Worm (Caenorhabditis elegans): ENCODE measurements around the gene clec-133.

Gene clec-133

ce11 chrII:3617512-3617911 lies 39.3 kb downstream of the clec-133 start, which contains the start of gene F40E12.1:
Gene F40E12.1 (plus strand): TSS chrII:3617812.
- TF ChIP-seq tbx-7 (tag; optimal IDR thresholded peaks at IDR 0.05), result no peak
- TF ChIP-seq ahr-1 (tag; optimal IDR thresholded peaks at IDR 0.05), result no peak
- no peak for TF ChIP-seq K02D7.2 (tag; optimal IDR thresholded peaks at IDR 0.05)
- TF ChIP-seq sox-2 (GFP tag; IDR thresholded peaks at IDR 0.05), result no peak
- no peak for TF ChIP-seq pax-1 (tag; optimal IDR thresholded peaks at IDR 0.05)
- no peak for TF ChIP-seq sdc-2 (tag; optimal IDR thresholded peaks at IDR 0.05)
- no peak for TF ChIP-seq ceh-48 (tag; optimal IDR thresholded peaks at IDR 0.05)
- no peak for TF ChIP-seq pag-3 (tag; optimal IDR thresholded peaks at IDR 0.05; ENCODE audit: borderline replicate concordance)
- TF ChIP-seq ceh-30 (tag; optimal IDR thresholded peaks at IDR 0.05), result no peak
- TF ChIP-seq ets-4 (tag; optimal IDR thresholded peaks at IDR 0.05), result no peak
- TF ChIP-seq ceh-14 (tag; optimal IDR thresholded peaks at IDR 0.05), result no peak
- TF ChIP-seq C38D4.7 (GFP tag; optimal IDR thresholded peaks at IDR 0.05), result no peak
- no peak for TF ChIP-seq ceh-34 (tag; optimal IDR thresholded peaks at IDR 0.05)
- no peak for TF ChIP-seq gmeb-2 (tag; optimal IDR thresholded peaks at IDR 0.05)
- TF ChIP-seq ceh-31 (tag; optimal IDR thresholded peaks at IDR 0.05), result no peak
- no peak for TF ChIP-seq K09A11.1 (tag; optimal IDR thresholded peaks at IDR 0.05; ENCODE audit: insufficient read depth)

- TF ChIP-seq dve-1 (tag; optimal IDR thresholded peaks at IDR 0.05) (no peak), nhr-11 (tag; optimal IDR thresholded peaks at IDR 0.05) (no peak), C08G9.2 (tag; optimal IDR thresholded peaks at IDR 0.05) (no peak), tbx-7 (tag; optimal IDR thresholded peaks at IDR 0.05) (no peak), ceh-24 (tag; optimal IDR thresholded peaks at IDR 0.05) (no peak), eyg-1 (tag; optimal IDR thresholded peaks at IDR 0.05) (no peak), pha-4 (tag; optimal IDR thresholded peaks at IDR 0.05) (no peak), pat-9 (tag; optimal IDR thresholded peaks at IDR 0.05) (no peak), syd-9 (tag; optimal IDR thresholded peaks at IDR 0.05) (no peak), unc-86 (tag; optimal IDR thresholded peaks at IDR 0.05) (no peak), pag-3 (tag; optimal IDR thresholded peaks at IDR 0.05; ENCODE audit: borderline replicate concordance) (no peak), ceh-22 (tag; optimal IDR thresholded peaks at IDR 0.05) (no peak), ama-1 (optimal IDR thresholded peaks at IDR 0.05) (no peak)
Observed at ce11 chrII:3620862-3621261, 42.6 kb downstream of the clec-133 start.

ce11 chrII:3622014-3622413 lies 43.8 kb downstream of the clec-133 start, which contains the start of gene M151.7:
Gene M151.7 (plus strand): TSS chrII:3622314.
- TF ChIP-seq pax-1 (tag; optimal IDR thresholded peaks at IDR 0.05) (no peak), ceh-2 (tag; optimal IDR thresholded peaks at IDR 0.05) (no peak), ceh-30 (tag; optimal IDR thresholded peaks at IDR 0.05) (no peak), elt-4 (tag; optimal IDR thresholded peaks at IDR 0.05) (no peak), pha-2 (tag; optimal IDR thresholded peaks at IDR 0.05) (no peak), hlh-30 (tag; optimal IDR thresholded peaks at IDR 0.05; ENCODE audit: insufficient read depth) (no peak), fkh-10 (GFP tag; optimal IDR thresholded peaks at IDR 0.05) (no peak), odd-2 (tag; optimal IDR thresholded peaks at IDR 0.05) (no peak), rnt-1 (tag; optimal IDR thresholded peaks at IDR 0.05) (no peak), tbx-2 (tag; optimal IDR thresholded peaks at IDR 0.05) (no peak), ttx-3 (tag; optimal IDR thresholded peaks at IDR 0.05) (no peak), ets-4 (tag; optimal IDR thresholded peaks at IDR 0.05) (no peak), K09A11.1 (tag; optimal IDR thresholded peaks at IDR 0.05; ENCODE audit: insufficient read depth) (no peak), ceh-24 (tag; optimal IDR thresholded peaks at IDR 0.05) (no peak), pag-3 (tag; optimal IDR thresholded peaks at IDR 0.05; ENCODE audit: borderline replicate concordance) (no peak), lim-6 (tag; optimal IDR thresholded peaks at IDR 0.05) (no peak), dmd-4 (tag; optimal IDR thresholded peaks at IDR 0.05; ENCODE audit: borderline replicate concordance) (no peak), npax-4 (tag; optimal IDR thresholded peaks at IDR 0.05) (no peak)

Measured in whole organism, late embryonic.